Fruit fly (Drosophila melanogaster): Measurements from ENCODE around the gene CG1146.
A peak's percentile ranks its signal among the peaks of the same experiment; 100 is the strongest.

CG1146 gene

dm6 chr3L:2468509-2468908 lies 20.1 kb upstream of the CG1146 start (continued):
- TF ChIP-seq gsb-n (tag; optimal IDR thresholded peaks at IDR 0.05): no peak
- no peak for TF ChIP-seq Scr (GFP tag; IDR thresholded peaks at IDR 0.05; ENCODE audit: partially characterized antibody)
- no peak for TF ChIP-seq CG10654 (GFP tag; optimal IDR thresholded peaks at IDR 0.05)
- TF ChIP-seq Fer2 (tag; optimal IDR thresholded peaks at IDR 0.05): no peak
- no peak for TF ChIP-seq kah (GFP tag; optimal IDR thresholded peaks at IDR 0.05)
- no peak for TF ChIP-seq CG1024 (GFP tag; IDR thresholded peaks at IDR 0.05)
- no peak for TF ChIP-seq klu (GFP tag; IDR thresholded peaks at IDR 0.05)
- no peak for TF ChIP-seq CG7839 (tag; optimal IDR thresholded peaks at IDR 0.05)
- TF ChIP-seq Six4 (GFP tag; optimal IDR thresholded peaks at IDR 0.05): no peak
- no peak for TF ChIP-seq dati (GFP tag; IDR thresholded peaks at IDR 0.05)
- no peak for TF ChIP-seq mirr (GFP tag; optimal IDR thresholded peaks at IDR 0.05)
- TF ChIP-seq nerfin-1 (tag; optimal IDR thresholded peaks at IDR 0.05): no peak
- TF ChIP-seq Rx (GFP tag; IDR thresholded peaks at IDR 0.05): no peak
- TF ChIP-seq CG10565 (GFP tag; optimal IDR thresholded peaks at IDR 0.05): no peak
- TF ChIP-seq CG9215 (GFP tag; IDR thresholded peaks at IDR 0.05): no peak
- no peak for TF ChIP-seq zfh1 (GFP tag; IDR thresholded peaks at IDR 0.05)
- TF ChIP-seq CG12942 (GFP tag; optimal IDR thresholded peaks at IDR 0.05): no peak
- TF ChIP-seq insv (GFP tag; optimal IDR thresholded peaks at IDR 0.05): no peak
- TF ChIP-seq CG13624 (GFP tag; optimal IDR thresholded peaks at IDR 0.05): no peak
- no peak for TF ChIP-seq croc (GFP tag; conservative IDR thresholded peaks at IDR 0.05)
- no peak for TF ChIP-seq so (GFP tag; IDR thresholded peaks at IDR 0.05)
- TF ChIP-seq Lpt (GFP tag; optimal IDR thresholded peaks at IDR 0.05): no peak
- no peak for TF ChIP-seq lmd (GFP tag; IDR thresholded peaks at IDR 0.05)
- no peak for TF ChIP-seq CG7987 (GFP tag; optimal IDR thresholded peaks at IDR 0.05)
- peak; percentile 6 for TF ChIP-seq salm (tag; optimal IDR thresholded peaks at IDR 0.05)
- TF ChIP-seq Kr (GFP tag; optimal IDR thresholded peaks at IDR 0.05): peak; percentile 75
- no peak for TF ChIP-seq nom (GFP tag; optimal IDR thresholded peaks at IDR 0.05)
- TF ChIP-seq mld (GFP tag; IDR thresholded peaks at IDR 0.05; ENCODE audit: partially characterized antibody): no peak
- TF ChIP-seq abd-A (tag; optimal IDR thresholded peaks at IDR 0.05): no peak
- TF ChIP-seq tup (GFP tag; optimal IDR thresholded peaks at IDR 0.05): no peak
- no peak for TF ChIP-seq Dp (GFP tag; optimal IDR thresholded peaks at IDR 0.05)
- TF ChIP-seq cad (GFP tag; optimal IDR thresholded peaks at IDR 0.05): no peak
- TF ChIP-seq trh (GFP tag; optimal IDR thresholded peaks at IDR 0.05): no peak
- peak; percentile 3 for TF ChIP-seq PHDP (tag; optimal IDR thresholded peaks at IDR 0.05)
- TF ChIP-seq aop (GFP tag; IDR thresholded peaks at IDR 0.05): no peak
- TF ChIP-seq CG6254 (GFP tag; optimal IDR thresholded peaks at IDR 0.05): peak; percentile 62
- TF ChIP-seq CG4617 (GFP tag; optimal IDR thresholded peaks at IDR 0.05; ENCODE audit: borderline replicate concordance): no peak
- TF ChIP-seq jumu (GFP tag; optimal IDR thresholded peaks at IDR 0.05): no peak
- no peak for TF ChIP-seq CG8281 (tag; optimal IDR thresholded peaks at IDR 0.05)
- no peak for TF ChIP-seq HmgD (GFP tag; optimal IDR thresholded peaks at IDR 0.05)
- TF ChIP-seq CG6175 (GFP tag; IDR thresholded peaks at IDR 0.05): no peak
- no peak for TF ChIP-seq sr (GFP tag; IDR thresholded peaks at IDR 0.05)
- TF ChIP-seq CG13775 (GFP tag; optimal IDR thresholded peaks at IDR 0.05): no peak
- TF ChIP-seq ranshi (GFP tag; IDR thresholded peaks at IDR 0.05): no peak
- TF ChIP-seq hth (optimal IDR thresholded peaks at IDR 0.05): no peak
- peak; percentile 27 for TF ChIP-seq CG7745 (tag; optimal IDR thresholded peaks at IDR 0.05)
- TF ChIP-seq CG14710 (tag; optimal IDR thresholded peaks at IDR 0.05): peak; percentile 53
- no peak for TF ChIP-seq CG3065 (GFP tag; optimal IDR thresholded peaks at IDR 0.05)
- TF ChIP-seq gro (GFP tag; optimal IDR thresholded peaks at IDR 0.05): no peak
- peak; percentile 9 for TF ChIP-seq CG6813 (GFP tag; optimal IDR thresholded peaks at IDR 0.05)
- TF ChIP-seq CG1233 (GFP tag; optimal IDR thresholded peaks at IDR 0.05): peak; percentile 17
- no peak for TF ChIP-seq br (optimal IDR thresholded peaks at IDR 0.05)
- TF ChIP-seq slbo (GFP tag; IDR thresholded peaks at IDR 0.05): no peak
